Fruit fly (Drosophila melanogaster): ENCODE data around the gene SC35.

- TF ChIP-seq CG8478 (optimal IDR thresholded peaks at IDR 0.05), result no peak
- no peak for TF ChIP-seq CTCF (optimal IDR thresholded peaks at IDR 0.05)
Observed at dm6 chr2L:12415485-12416137, 18.9 kb downstream of the SC35 start.

All from S2 (cell line).